Worm (Caenorhabditis elegans) whole organism, L1 larva: ENCODE results near the gene nhx-2.
A peak's percentile ranks its signal among the peaks of the same experiment; 100 is the strongest.

ENCODE experiments used
- aly-2 ChIP-seq: fragments of 150-350 bp; optimal IDR thresholded peaks from 2 replicates; lab custom pipeline; 2014; ENCODE audit warnings: missing biosample characterization, missing genetic modification characterization
- elt-3 ChIP-seq, 6 experiments: fragments of 150-350 bp in 1 of 6; sonication (generic microtip); optimal IDR thresholded peaks; 2 replicates each; lab custom pipeline; 2017 to 2018; ENCODE audit warnings: missing biosample characterization in 6 of 6, missing genetic modification characterization in 6 of 6, inconsistent platforms in 1 of 6
- fkh-4 ChIP-seq: sonication (generic microtip); optimal IDR thresholded peaks from 2 replicates; lab custom pipeline; 2016; ENCODE audit warnings: missing compliant biosample characterization, missing genetic modification characterization, borderline replicate concordance
- fos-1 ChIP-seq: fragments of 150-350 bp; optimal IDR thresholded peaks from 2 replicates; lab custom pipeline; 2014; ENCODE audit warnings: missing biosample characterization, missing genetic modification characterization
- lin-15B ChIP-seq: fragments of 150-350 bp; sonication (generic microtip); optimal IDR thresholded peaks from 3 replicates; lab custom pipeline; 2014; ENCODE audit warnings: missing biosample characterization, missing genetic modification characterization
- lir-3 ChIP-seq: sonication (generic microtip); optimal IDR thresholded peaks from 2 replicates; lab custom pipeline; 2016; ENCODE audit warnings: mild to moderate bottlenecking, missing genetic modification characterization, moderate library complexity, missing compliant biosample characterization; ENCODE audit not compliant: poor library complexity
- mab-9 ChIP-seq: fragments of 200-800 bp; sonication (Bioruptor generic); IDR thresholded peaks from 2 replicates; pipeline ENCODE4 v1.3.6; 2022; ENCODE audit warnings: missing genetic modification reagents, missing genetic modification characterization, missing compliant biosample characterization
- mdl-1 ChIP-seq, 2 experiments: fragments of 150-350 bp; optimal IDR thresholded peaks; 2 replicates each; lab custom pipeline; 2014 to 2017; ENCODE audit warnings: missing biosample characterization in 2 of 2, missing genetic modification characterization in 2 of 2, inconsistent platforms in 1 of 2
- nhr-77 ChIP-seq: fragments of 150-350 bp; optimal IDR thresholded peaks from 2 replicates; lab custom pipeline; 2014; ENCODE audit warnings: missing biosample characterization, missing genetic modification characterization
- nhr-84 ChIP-seq: sonication (generic microtip); optimal IDR thresholded peaks from 2 replicates; lab custom pipeline; 2017; ENCODE audit warnings: missing biosample characterization, missing genetic modification characterization
- pax-3 ChIP-seq: fragments of 200-800 bp; sonication (Bioruptor generic); optimal IDR thresholded peaks from 2 replicates; lab custom pipeline; 2018; ENCODE audit warnings: mild to moderate bottlenecking, missing genetic modification characterization, moderate library complexity, missing compliant biosample characterization
- rnt-1 ChIP-seq: sonication (generic microtip); optimal IDR thresholded peaks from 2 replicates; lab custom pipeline; 2016; ENCODE audit warnings: mild to moderate bottlenecking, missing genetic modification characterization, moderate library complexity, missing compliant biosample characterization
- sptf-1 ChIP-seq: fragments of 150-350 bp; optimal IDR thresholded peaks from 2 replicates; lab custom pipeline; 2014; ENCODE audit warnings: missing biosample characterization, missing genetic modification characterization
- sup-37 ChIP-seq: fragments of 200-800 bp; sonication (Bioruptor generic); optimal IDR thresholded peaks from 2 replicates; lab custom pipeline; 2018; ENCODE audit warnings: mild to moderate bottlenecking, missing genetic modification characterization, missing compliant biosample characterization
- unc-30 ChIP-seq: sonication (generic microtip); optimal IDR thresholded peaks from 2 replicates; lab custom pipeline; 2017; ENCODE audit warnings: missing biosample characterization, missing genetic modification characterization
- unc-86 ChIP-seq: sonication (generic microtip); optimal IDR thresholded peaks from 2 replicates; lab custom pipeline; 2016; ENCODE audit warnings: missing genetic modification characterization, missing compliant biosample characterization
- ztf-11 ChIP-seq, 2 experiments: sonication (generic microtip); optimal IDR thresholded peaks; 2 replicates each; lab custom pipeline; 2016 to 2017; ENCODE audit warnings: missing genetic modification characterization in 2 of 2, missing biosample characterization in 1 of 2, missing compliant biosample characterization in 1 of 2

nhx-2 gene

ce11 chrII:7642016-7642653 is 51.6 kb downstream of the nhx-2 start (continued):
- TF ChIP-seq lin-15B (tag; lab: Kevin White, UChicago) = no peak
- TF ChIP-seq fkh-4 = peak; percentile 18
- no peak for TF ChIP-seq lir-3 (tag; lab: Kevin White, UChicago)
- TF ChIP-seq rnt-1 (tag; lab: Kevin White, UChicago) = peak; percentile 70
- no peak for TF ChIP-seq pax-3 (tag; lab: Kevin White, UChicago)
- TF ChIP-seq fos-1 (tag; lab: Kevin White, UChicago) = no peak
- no peak for TF ChIP-seq nhr-84
- TF ChIP-seq sptf-1 (tag; lab: Kevin White, UChicago) = no peak
- TF ChIP-seq aly-2 (tag; lab: Kevin White, UChicago) = no peak
- TF ChIP-seq elt-3 (tag; optimal IDR thresholded peaks at IDR 0.05; lab: Kevin White, UChicago) = no peak
- peak; percentile 52; the same call in 1 of the 2 replicates for TF ChIP-seq mab-9 (GFP tag; lab: Robert Waterston, UW)
- TF ChIP-seq sup-37 (GFP tag; lab: Kevin White, UChicago) = no peak
- TF ChIP-seq unc-86 (tag; lab: Kevin White, UChicago) = peak; percentile 80
- TF ChIP-seq mdl-1 (tag; optimal IDR thresholded peaks at IDR 0.05; lab: Kevin White, UChicago) = peak in 1 of 2 experiments; percentile 56
- no peak for TF ChIP-seq nhr-77
- TF ChIP-seq unc-30 = no peak
- peak in 1 of 2 experiments; percentile 36 for TF ChIP-seq ztf-11 (tag; optimal IDR thresholded peaks at IDR 0.05; lab: Kevin White, UChicago)
- TF ChIP-seq, all 84 proteins: peak for 37
